Worm (Caenorhabditis elegans): Measurements from ENCODE around the gene Y11D7A.8.

- TF ChIP-seq him-1 (tag; optimal IDR thresholded peaks at IDR 0.05) (no peak), dao-5 (tag; optimal IDR thresholded peaks at IDR 0.05) (no peak)
Observed at ce11 chrIV:9227650-9228049, 23.5 kb upstream of the Y11D7A.8 start.

All from whole organism, L4/young adult.